Worm (Caenorhabditis elegans) whole organism, early embryonic: Measurements from ENCODE around the gene kup-1.
A peak's percentile ranks its signal among the peaks of the same experiment; 100 is the strongest.

Source experiments
- B0310.2 ChIP-seq: sonication (generic microtip); optimal IDR thresholded peaks from 2 replicates; lab custom pipeline; 2016; ENCODE audit warnings: mild to moderate bottlenecking, missing genetic modification characterization, missing compliant biosample characterization
- F13C5.2 ChIP-seq: sonication (generic microtip); optimal IDR thresholded peaks from 2 replicates; lab custom pipeline; 2017; ENCODE audit warnings: mild to moderate bottlenecking, missing genetic modification characterization, inconsistent platforms, missing compliant biosample characterization
- aly-1 ChIP-seq: sonication (generic microtip); optimal IDR thresholded peaks from 2 replicates; lab custom pipeline; 2016; ENCODE audit warnings: missing genetic modification characterization, missing compliant biosample characterization
- ama-1 ChIP-seq: fragments of 150-350 bp; optimal IDR thresholded peaks from 2 replicates; lab custom pipeline; 2014
- ceh-13 ChIP-seq: fragments of 200-800 bp; sonication (Bioruptor generic); optimal IDR thresholded peaks from 2 replicates; lab custom pipeline; 2018; ENCODE audit warnings: mild to moderate bottlenecking, missing genetic modification characterization, missing compliant biosample characterization
- ceh-36 ChIP-seq: sonication (generic microtip); optimal IDR thresholded peaks from 2 replicates; lab custom pipeline; 2016; ENCODE audit warnings: missing genetic modification characterization, inconsistent platforms, missing compliant biosample characterization
- ets-7 ChIP-seq: sonication (generic microtip); optimal IDR thresholded peaks from 2 replicates; lab custom pipeline; 2016; ENCODE audit warnings: missing genotype, missing genetic modification characterization, missing compliant biosample characterization
- flt-1 ChIP-seq: fragments of 200-800 bp; sonication (Bioruptor generic); IDR thresholded peaks from 2 replicates; pipeline ENCODE4 v1.3.6; 2022; ENCODE audit warnings: missing genetic modification characterization, missing compliant biosample characterization
- hmbx-1 ChIP-seq: sonication (generic microtip); optimal IDR thresholded peaks from 2 replicates; lab custom pipeline; 2016; ENCODE audit warnings: mild to moderate bottlenecking, missing genetic modification characterization, missing compliant biosample characterization
- hmg-4 ChIP-seq: fragments of 200-800 bp; sonication (Bioruptor generic); optimal IDR thresholded peaks from 2 replicates; lab custom pipeline; 2018; ENCODE audit warnings: mild to moderate bottlenecking, missing genetic modification characterization, missing compliant biosample characterization
- hnd-1 ChIP-seq: sonication (generic microtip); optimal IDR thresholded peaks from 2 replicates; lab custom pipeline; 2016; ENCODE audit warnings: missing genetic modification characterization, missing compliant biosample characterization
- pes-1 ChIP-seq: fragments of 200-800 bp; sonication (Bioruptor generic); IDR thresholded peaks from 2 replicates; pipeline ENCODE4 v1.3.6; 2022; ENCODE audit warnings: missing genetic modification reagents, missing genetic modification characterization, missing compliant biosample characterization
- scrt-1 ChIP-seq: fragments of 200-800 bp; sonication (Bioruptor generic); IDR thresholded peaks from 2 replicates; pipeline ENCODE4 v1.3.6; 2022; ENCODE audit warnings: missing genetic modification characterization, missing compliant biosample characterization
- sea-1 ChIP-seq: fragments of 200-800 bp; sonication (Bioruptor generic); conservative IDR thresholded peaks from 2 replicates; pipeline ENCODE4 v1.3.6; 2022; ENCODE audit warnings: missing genetic modification characterization, missing compliant biosample characterization
- tbx-11 ChIP-seq: fragments of 200-800 bp; sonication (Bioruptor generic); IDR thresholded peaks from 2 replicates; pipeline ENCODE4 v1.3.6; 2022; ENCODE audit warnings: missing genetic modification characterization, missing compliant biosample characterization
- tbx-37 ChIP-seq: fragments of 200-800 bp; sonication (Bioruptor generic); conservative IDR thresholded peaks from 2 replicates; pipeline ENCODE4 v1.3.6; 2022; ENCODE audit warnings: missing genetic modification reagents, missing genetic modification characterization, missing compliant biosample characterization
- tra-4 ChIP-seq: sonication (generic microtip); optimal IDR thresholded peaks from 2 replicates; lab custom pipeline; 2017; ENCODE audit warnings: missing genetic modification characterization, missing compliant biosample characterization

Gene kup-1

ce11 chrV:11989861-11990260 is 50.8 kb downstream of the kup-1 start:
- TF ChIP-seq tbx-37 (GFP tag; lab: Robert Waterston, UW) (no peak), ama-1 (lab: Kevin White, UChicago) (no peak), hmbx-1 (tag; lab: Kevin White, UChicago) (no peak), ceh-36 (tag; lab: Kevin White, UChicago) (no peak), tbx-11 (GFP tag; lab: Robert Waterston, UW) (no peak)

ce11 chrV:11986078-11986869 is 54.4 kb downstream of the kup-1 start:
- TF ChIP-seq ets-7 (tag; lab: Kevin White, UChicago) (no peak), ceh-36 (tag; lab: Kevin White, UChicago) (no peak)

ce11 chrV:11985384-11985783 is 55.3 kb downstream of the kup-1 start, which contains the start of gene mans-2:
Gene mans-2, minus strand, starts transcription at chrV:11985484.
- no peak for TF ChIP-seq scrt-1 (GFP tag; lab: Robert Waterston, UW)
- no peak for TF ChIP-seq tbx-11 (GFP tag; lab: Robert Waterston, UW)
- TF ChIP-seq ceh-36 (tag; lab: Kevin White, UChicago) = no peak
- TF ChIP-seq hmbx-1 (tag; lab: Kevin White, UChicago) = no peak
- TF ChIP-seq hmg-4 = no peak
- no peak for TF ChIP-seq tbx-37 (GFP tag; lab: Robert Waterston, UW)
- TF ChIP-seq pes-1 (GFP tag; lab: Robert Waterston, UW) = no peak
- no peak for TF ChIP-seq hnd-1 (tag; lab: Kevin White, UChicago)
- no peak for TF ChIP-seq sea-1 (GFP tag; lab: Robert Waterston, UW)
- TF ChIP-seq tra-4 (tag; lab: Kevin White, UChicago) = no peak
- TF ChIP-seq B0310.2 (tag; lab: Kevin White, UChicago) = no peak
- TF ChIP-seq ama-1 (lab: Kevin White, UChicago) = no peak
- TF ChIP-seq ets-7 (tag; lab: Kevin White, UChicago) = no peak
- no peak for TF ChIP-seq aly-1
- TF ChIP-seq ceh-13 (GFP tag; lab: Kevin White, UChicago) = no peak
- TF ChIP-seq F13C5.2 = no peak
- no peak for TF ChIP-seq flt-1

- TF ChIP-seq F13C5.2 (peak; percentile 13), pes-1 (GFP tag; lab: Robert Waterston, UW) (no peak), ceh-36 (tag; lab: Kevin White, UChicago) (no peak)
Observed at ce11 chrV:11982309-11982708, 58.4 kb downstream of the kup-1 start, which contains the start of gene rpt-1. Gene rpt-1, minus strand, starts transcription at chrV:11982397.
